Fruit fly (Drosophila melanogaster) whole organism, prepupa: ENCODE data around the gene Jon74E.
A peak's percentile ranks its signal among the peaks of the same experiment; 100 is the strongest.

Experiments
- CG16779 ChIP-seq: fragments of 200-800 bp; sonication (Bioruptor generic); optimal IDR thresholded peaks from 3 replicates; lab custom pipeline; 2017; ENCODE audit warnings: missing biosample characterization, mild to moderate bottlenecking, missing genetic modification characterization
- CG34406 ChIP-seq: fragments of 200-800 bp; sonication (Bioruptor generic); optimal IDR thresholded peaks from 3 replicates; lab custom pipeline; 2016; ENCODE audit warnings: missing biosample characterization, missing genetic modification characterization
- Eip78C ChIP-seq: fragments of 200-800 bp; sonication (Bioruptor generic); peaks from one replicate; lab custom pipeline; 2016; ENCODE audit warnings: missing biosample characterization, missing genetic modification characterization
- Hr39 ChIP-seq: fragments of 200-800 bp; sonication (Bioruptor generic); optimal IDR thresholded peaks from 2 replicates; lab custom pipeline; 2016; ENCODE audit warnings: missing biosample characterization, missing genetic modification characterization
- Hr4 ChIP-seq: fragments of 200-800 bp; sonication (Bioruptor generic); optimal IDR thresholded peaks from 3 replicates; lab custom pipeline; 2016; ENCODE audit warnings: missing biosample characterization, missing genetic modification characterization
- Smox ChIP-seq: fragments of 200-800 bp; sonication (Bioruptor generic); optimal IDR thresholded peaks from 3 replicates; lab custom pipeline; 2016; ENCODE audit warnings: missing biosample characterization, missing genetic modification characterization
- Sox102F ChIP-seq: fragments of 200-800 bp; sonication (Bioruptor generic); optimal IDR thresholded peaks from 2 replicates; lab custom pipeline; 2016; ENCODE audit warnings: missing biosample characterization, mild to moderate bottlenecking, missing genetic modification characterization
- dsx ChIP-seq: fragments of 200-800 bp; optimal IDR thresholded peaks from 3 replicates; lab custom pipeline; 2019; ENCODE audit warnings: missing biosample characterization, mild to moderate bottlenecking, missing genetic modification characterization, moderate library complexity; ENCODE audit not compliant: poor library complexity, severe bottlenecking
- svp ChIP-seq: fragments of 200-800 bp; sonication (Bioruptor generic); peaks from one replicate; lab custom pipeline; 2016; ENCODE audit warnings: missing biosample characterization, missing genetic modification characterization
- vri ChIP-seq: fragments of 200-800 bp; sonication (Bioruptor generic); optimal IDR thresholded peaks from 3 replicates; lab custom pipeline; 2016; ENCODE audit warnings: missing biosample characterization, mild to moderate bottlenecking, missing genetic modification characterization

dm6 chr3L:17549049-17549876, at the start of gene Jon74E, which contains the start of gene CG7542:
- no peak for TF ChIP-seq Sox102F (GFP tag; lab: Kevin White, UChicago)
- no peak for TF ChIP-seq dsx (GFP tag; lab: Kevin White, UChicago)
- no peak for TF ChIP-seq svp
- TF ChIP-seq CG34406 (GFP tag; lab: Kevin White, UChicago): no peak
- TF ChIP-seq vri: peak; percentile 54
- no peak for TF ChIP-seq Hr4 (GFP tag; lab: Kevin White, UChicago)
- no peak for TF ChIP-seq Eip78C
- no peak for TF ChIP-seq Hr39 (GFP tag; lab: Kevin White, UChicago)
- TF ChIP-seq Smox (GFP tag; lab: Kevin White, UChicago): no peak
- TF ChIP-seq CG16779: no peak
